Worm (Caenorhabditis elegans) whole organism, L4 larva: ENCODE measurements around the gene tsct-1.
A peak's percentile ranks its signal among the peaks of the same experiment; 100 is the strongest.

Source experiments
- D1046.2 ChIP-seq: fragments of 200-800 bp; sonication (Bioruptor generic); IDR thresholded peaks from 2 replicates; pipeline ENCODE4 v1.3.6; 2022; ENCODE audit warnings: missing genetic modification characterization, missing compliant biosample characterization
- F10B5.3 ChIP-seq: sonication (generic microtip); optimal IDR thresholded peaks from 2 replicates; lab custom pipeline; 2016; ENCODE audit warnings: mild to moderate bottlenecking, missing genetic modification characterization, missing compliant biosample characterization
- F44E2.7 ChIP-seq: fragments of 200-800 bp; sonication (Bioruptor generic); IDR thresholded peaks from 2 replicates; pipeline ENCODE4 v2.1.2; 2022; ENCODE audit warnings: missing genetic modification characterization, missing compliant biosample characterization
- T20F7.1 ChIP-seq: fragments of 200-800 bp; sonication (Bioruptor generic); optimal IDR thresholded peaks from 2 replicates; lab custom pipeline; 2018; ENCODE audit warnings: mild to moderate bottlenecking, missing genetic modification characterization, missing compliant biosample characterization
- Y48G9A.11 ChIP-seq: fragments of 200-800 bp; sonication (Bioruptor generic); IDR thresholded peaks from 2 replicates; pipeline ENCODE4 v1.3.6; 2022; ENCODE audit warnings: missing genetic modification reagents, missing genetic modification characterization, missing compliant biosample characterization
- ZK546.5 ChIP-seq, 2 experiments: sonication (generic microtip); optimal IDR thresholded peaks; 2 replicates each; lab custom pipeline; 2017; ENCODE audit warnings: missing biosample characterization in 2 of 2, missing genetic modification characterization in 2 of 2
- aha-1 ChIP-seq: fragments of 150-350 bp; peaks from one replicate; lab custom pipeline; 2014; ENCODE audit warnings: missing biosample characterization, missing genetic modification characterization
- ama-1 ChIP-seq: fragments of 150-350 bp; optimal IDR thresholded peaks from 2 replicates; lab custom pipeline; 2014; ENCODE audit warnings: inconsistent platforms, mixed read lengths
- arid-1 ChIP-seq: fragments of 200-800 bp; sonication (Bioruptor generic); conservative IDR thresholded peaks from 2 replicates; pipeline ENCODE4 v1.3.6; 2022; ENCODE audit warnings: missing genetic modification reagents, missing genetic modification characterization, missing compliant biosample characterization
- ceh-20 ChIP-seq: fragments of 200-800 bp; sonication (Bioruptor generic); IDR thresholded peaks from 2 replicates; pipeline ENCODE4 v1.3.6; 2022; ENCODE audit warnings: missing genetic modification reagents, missing genetic modification characterization, missing compliant biosample characterization
- ceh-44 ChIP-seq: fragments of 200-800 bp; sonication (Bioruptor generic); IDR thresholded peaks from 2 replicates; pipeline ENCODE4 v1.3.6; 2022; ENCODE audit warnings: missing genetic modification reagents, missing genetic modification characterization, missing compliant biosample characterization
- ces-1 ChIP-seq: fragments of 150-350 bp; sonication (generic microtip); optimal IDR thresholded peaks from 4 replicates; lab custom pipeline; 2014; ENCODE audit warnings: missing biosample characterization, missing genetic modification reagents, missing genetic modification characterization
- daf-16 ChIP-seq, 3 experiments: sonication (generic microtip); optimal IDR thresholded peaks; 2 replicates each; lab custom pipeline; 2016 to 2017; ENCODE audit warnings: missing genetic modification characterization in 3 of 3, missing genetic modification reagents in 3 of 3, mild to moderate bottlenecking in 2 of 3, missing compliant biosample characterization in 2 of 3, missing biosample characterization in 1 of 3, moderate library complexity in 1 of 3
- dmd-9 ChIP-seq: fragments of 200-800 bp; sonication (Bioruptor generic); IDR thresholded peaks from 2 replicates; pipeline ENCODE4 v1.3.6; 2022; ENCODE audit warnings: missing genetic modification reagents, missing genetic modification characterization, missing compliant biosample characterization
- duxl-1 ChIP-seq: sonication (generic microtip); optimal IDR thresholded peaks from 2 replicates; lab custom pipeline; 2016; ENCODE audit warnings: mild to moderate bottlenecking, missing genetic modification characterization, moderate library complexity, missing compliant biosample characterization; ENCODE audit not compliant: poor library complexity
- fkh-10 ChIP-seq: fragments of 150-350 bp; optimal IDR thresholded peaks from 2 replicates; lab custom pipeline; 2014; ENCODE audit warnings: missing biosample characterization, missing genetic modification reagents, missing genetic modification characterization
- hif-1 ChIP-seq, 2 experiments: sonication (generic microtip); optimal IDR thresholded peaks; 2 replicates each; lab custom pipeline; 2016 to 2017; ENCODE audit warnings: missing compliant biosample characterization in 2 of 2, missing genetic modification characterization in 2 of 2, missing genetic modification reagents in 2 of 2, missing genotype in 2 of 2, mild to moderate bottlenecking in 1 of 2
- lin-29 ChIP-seq: fragments of 200-800 bp; sonication (Bioruptor generic); IDR thresholded peaks from 2 replicates; pipeline ENCODE4 v1.3.6; 2022; ENCODE audit warnings: missing genetic modification reagents, missing genetic modification characterization, missing compliant biosample characterization
- lin-38 ChIP-seq: fragments of 200-800 bp; sonication (Bioruptor generic); IDR thresholded peaks from 2 replicates; pipeline ENCODE4 v1.3.6; 2022; ENCODE audit warnings: missing genetic modification reagents, missing genetic modification characterization, missing compliant biosample characterization
- lsy-2 ChIP-seq, 2 experiments: fragments of 150-350 bp in 1 of 2; sonication (generic microtip) in 1 of 2; optimal IDR thresholded peaks; 2 replicates each; lab custom pipeline; 2014 to 2017; ENCODE audit warnings: missing biosample characterization in 2 of 2, missing genetic modification characterization in 2 of 2
- mxl-3 ChIP-seq: fragments of 200-800 bp; sonication (Bioruptor generic); optimal IDR thresholded peaks from 2 replicates; lab custom pipeline; 2018; ENCODE audit warnings: mild to moderate bottlenecking, missing genetic modification characterization, missing compliant biosample characterization
- nhr-102 ChIP-seq: sonication (generic microtip); optimal IDR thresholded peaks from 2 replicates; lab custom pipeline; 2016; ENCODE audit warnings: mild to moderate bottlenecking, missing genetic modification characterization, moderate library complexity, missing compliant biosample characterization
- nhr-237 ChIP-seq: sonication (generic microtip); optimal IDR thresholded peaks from 2 replicates; lab custom pipeline; 2017; ENCODE audit warnings: missing biosample characterization, missing genetic modification characterization
- nhr-25 ChIP-seq: sonication (generic microtip); optimal IDR thresholded peaks from 2 replicates; lab custom pipeline; 2017; ENCODE audit warnings: missing genetic modification characterization, mild to moderate bottlenecking, missing compliant biosample characterization, antibody characterized with exemption, moderate library complexity, borderline replicate concordance; ENCODE audit not compliant: insufficient read depth
- nhr-28 ChIP-seq: fragments of 150-350 bp; optimal IDR thresholded peaks from 2 replicates; lab custom pipeline; 2014; ENCODE audit warnings: missing biosample characterization, missing genetic modification characterization
- nhr-77 ChIP-seq: fragments of 150-350 bp; optimal IDR thresholded peaks from 2 replicates; lab custom pipeline; 2014; ENCODE audit warnings: missing biosample characterization, missing genetic modification characterization
- php-3 ChIP-seq: fragments of 200-800 bp; sonication (Bioruptor generic); IDR thresholded peaks from 2 replicates; pipeline ENCODE4 v1.3.6; 2022; ENCODE audit warnings: missing genetic modification reagents, missing genetic modification characterization, missing compliant biosample characterization
- pqm-1 ChIP-seq: sonication (generic microtip); optimal IDR thresholded peaks from 2 replicates; lab custom pipeline; 2017; ENCODE audit warnings: missing biosample characterization, missing genetic modification characterization
- sdz-12 ChIP-seq: fragments of 200-800 bp; sonication (Bioruptor generic); optimal IDR thresholded peaks from 2 replicates; lab custom pipeline; 2018; ENCODE audit warnings: mild to moderate bottlenecking, missing genetic modification characterization, missing compliant biosample characterization
- set-16 ChIP-seq: fragments of 200-800 bp; sonication (Bioruptor generic); IDR thresholded peaks from 2 replicates; pipeline ENCODE4 v1.3.6; 2022; ENCODE audit warnings: missing genetic modification reagents, missing genetic modification characterization, missing compliant biosample characterization
- tag-97 ChIP-seq: fragments of 200-800 bp; sonication (Bioruptor generic); IDR thresholded peaks from 2 replicates; pipeline ENCODE4 v1.3.6; 2022; ENCODE audit warnings: missing genetic modification characterization, missing compliant biosample characterization
- tra-1 ChIP-seq: fragments of 200-800 bp; sonication (Bioruptor generic); IDR thresholded peaks from 2 replicates; pipeline ENCODE4 v1.3.6; 2022; ENCODE audit warnings: missing genetic modification reagents, missing genetic modification characterization, missing compliant biosample characterization
- unc-130 ChIP-seq: sonication (generic microtip); optimal IDR thresholded peaks from 2 replicates; lab custom pipeline; 2016; ENCODE audit warnings: missing genetic modification reagents, missing genetic modification characterization, missing compliant biosample characterization
- unc-62 ChIP-seq, 3 experiments: fragments of 150-350 bp in 1 of 3; sonication (generic microtip); optimal IDR thresholded peaks in 2 of 3; peaks in 1 of 3; 1 replicate in 1 of 3; 2 replicates in 2 of 3; lab custom pipeline; 2014 to 2017; ENCODE audit warnings: missing biosample characterization in 3 of 3, missing genetic modification characterization in 3 of 3, missing genetic modification reagents in 3 of 3, missing genotype in 1 of 3
- vab-7 ChIP-seq: fragments of 200-800 bp; sonication (Bioruptor generic); IDR thresholded peaks from 2 replicates; pipeline ENCODE4 v1.3.6; 2022; ENCODE audit warnings: missing genetic modification reagents, missing genetic modification characterization, missing compliant biosample characterization

tsct-1 gene

ce11 chrX:12467660-12468111 lies 33.8 kb downstream of the tsct-1 start, which contains the start of gene myo-2:
myo-2 (plus strand) TSS chrX:12468061.
- TF ChIP-seq sdz-12 (GFP tag; lab: Kevin White, UChicago) (no peak), F44E2.7 (no peak), set-16 (GFP tag; lab: Robert Waterston, UW) (peak; percentile 14; the same call in 1 of the 2 replicates), nhr-237 (tag; lab: Kevin White, UChicago) (no peak)

ce11 chrX:12469846-12470245 lies 35.9 kb downstream of the tsct-1 start:
- TF ChIP-seq nhr-25 (tag; lab: Kevin White, UChicago) (no peak), unc-62 (GFP tag; optimal IDR thresholded peaks at IDR 0.05 in 1 of 2; lab: Kevin White, UChicago) (peak in 1 of 2 experiments; percentile 94), unc-62 (tag; optimal IDR thresholded peaks at IDR 0.05; lab: Kevin White, UChicago) (no peak)

ce11 chrX:12472232-12472631 lies 38.3 kb downstream of the tsct-1 start:
- TF ChIP-seq nhr-102 (tag; lab: Kevin White, UChicago) = no peak
- peak; percentile 94 for TF ChIP-seq aha-1
- TF ChIP-seq set-16 (GFP tag; lab: Robert Waterston, UW) = 0 out of 2 replicates have a peak, but pooled peaks have one; percentile 10

ce11 chrX:12476412-12476811 lies 42.5 kb downstream of the tsct-1 start:
- TF ChIP-seq unc-62 (GFP tag; optimal IDR thresholded peaks at IDR 0.05 in 1 of 2; lab: Kevin White, UChicago) (peak in 1 of 2 experiments; percentile 6), unc-62 (tag; optimal IDR thresholded peaks at IDR 0.05; lab: Kevin White, UChicago) (no peak), lin-38 (GFP tag; lab: Robert Waterston, UW) (no peak), nhr-28 (tag; lab: Kevin White, UChicago) (no peak), ces-1 (no peak), F10B5.3 (no peak), aha-1 (peak; percentile 54), unc-130 (GFP tag; lab: Kevin White, UChicago) (no peak), daf-16 (GFP tag; optimal IDR thresholded peaks at IDR 0.05; lab: Kevin White, UChicago) (no peak), daf-16 (tag; optimal IDR thresholded peaks at IDR 0.05; lab: Kevin White, UChicago) (no peak), nhr-77 (tag; lab: Kevin White, UChicago) (no peak), Y48G9A.11 (GFP tag; lab: Robert Waterston, UW) (no peak), tag-97 (GFP tag; lab: Robert Waterston, UW) (no peak), T20F7.1 (GFP tag; lab: Kevin White, UChicago) (no peak), vab-7 (GFP tag; lab: Robert Waterston, UW) (no peak), hif-1 (tag; optimal IDR thresholded peaks at IDR 0.05; lab: Kevin White, UChicago) (no peak), ceh-44 (no peak), php-3 (GFP tag; lab: Robert Waterston, UW) (no peak)

DNA sequence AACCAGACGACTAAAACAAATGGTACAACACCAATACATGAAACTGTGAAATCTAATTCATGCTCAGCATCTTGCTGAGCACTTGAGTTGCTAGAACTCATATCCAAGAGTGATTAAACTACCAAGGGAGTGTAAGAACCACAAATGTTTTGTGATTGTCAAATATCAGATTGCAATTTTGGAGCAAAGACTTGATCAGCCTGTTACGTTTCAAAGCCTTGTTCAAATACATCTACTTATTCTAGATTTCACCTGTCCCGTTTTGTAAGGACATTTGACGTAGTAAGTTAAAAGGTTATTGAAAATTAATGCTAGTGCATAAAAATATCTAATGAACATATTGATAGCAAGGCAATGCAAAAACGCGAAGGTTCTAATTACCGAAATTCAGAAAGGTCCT lies 43.4 kb downstream of the tsct-1 start, which contains the start of gene F45E6.1:
TSS of gene F45E6.1 (minus strand) at position 101 of the 400 bp plus-strand sequence.
- peak in 1 of 2 experiments; percentile 35 for TF ChIP-seq unc-62 (GFP tag; optimal IDR thresholded peaks at IDR 0.05 in 1 of 2; lab: Kevin White, UChicago)
- no peak for TF ChIP-seq unc-62 (tag; optimal IDR thresholded peaks at IDR 0.05; lab: Kevin White, UChicago)
- no peak for TF ChIP-seq lin-29 (GFP tag; lab: Robert Waterston, UW)

ce11 chrX:12478465-12478864 lies 44.6 kb downstream of the tsct-1 start:
- TF ChIP-seq pqm-1 (peak; percentile 50), arid-1 (no peak), nhr-77 (tag; lab: Kevin White, UChicago) (peak; percentile 40), nhr-25 (tag; lab: Kevin White, UChicago) (no peak), nhr-28 (tag; lab: Kevin White, UChicago) (peak; percentile 58), daf-16 (GFP tag; optimal IDR thresholded peaks at IDR 0.05; lab: Kevin White, UChicago) (no peak), daf-16 (tag; optimal IDR thresholded peaks at IDR 0.05; lab: Kevin White, UChicago) (peak; percentile 96)
- TF ChIP-seq, all 104 proteins: peak for 4

ce11 chrX:12479027-12479426 lies 45.1 kb downstream of the tsct-1 start:
- TF ChIP-seq tra-1 (GFP tag; lab: Robert Waterston, UW) = no peak
- TF ChIP-seq F44E2.7 = no peak
- TF ChIP-seq ceh-20 = no peak
- TF ChIP-seq ZK546.5 (tag; optimal IDR thresholded peaks at IDR 0.05; lab: Kevin White, UChicago) = no peak
- no peak for TF ChIP-seq Y48G9A.11 (GFP tag; lab: Robert Waterston, UW)
- TF ChIP-seq lsy-2 (tag; optimal IDR thresholded peaks at IDR 0.05; lab: Kevin White, UChicago) = no peak
- TF ChIP-seq unc-62 (GFP tag; optimal IDR thresholded peaks at IDR 0.05 in 1 of 2; lab: Kevin White, UChicago) = no peak
- TF ChIP-seq unc-62 (tag; optimal IDR thresholded peaks at IDR 0.05; lab: Kevin White, UChicago) = no peak
- TF ChIP-seq D1046.2 = no peak
- TF ChIP-seq mxl-3 (GFP tag; lab: Kevin White, UChicago) = no peak
- no peak for TF ChIP-seq fkh-10 (GFP tag; lab: Kevin White, UChicago)
- no peak for TF ChIP-seq ama-1
- no peak for TF ChIP-seq dmd-9 (GFP tag; lab: Robert Waterston, UW)
- TF ChIP-seq php-3 (GFP tag; lab: Robert Waterston, UW) = no peak
- TF ChIP-seq pqm-1 = no peak
- TF ChIP-seq duxl-1 = no peak
